Worm (Caenorhabditis elegans) whole organism, L1 larva: ENCODE data around the gene C33C12.1.

Source experiments
- C04F5.9 ChIP-seq: sonication (generic microtip); optimal IDR thresholded peaks from 2 replicates; lab custom pipeline; 2016; ENCODE audit warnings: missing genetic modification characterization, missing compliant biosample characterization
- F16B12.6 ChIP-seq: fragments of 150-350 bp; optimal IDR thresholded peaks from 2 replicates; lab custom pipeline; 2014; ENCODE audit warnings: missing biosample characterization, missing genetic modification characterization
- Y116A8C.19 ChIP-seq: sonication (generic microtip); optimal IDR thresholded peaks from 2 replicates; lab custom pipeline; 2016; ENCODE audit warnings: missing compliant biosample characterization, missing genetic modification characterization, borderline replicate concordance
- alr-1 ChIP-seq: fragments of 200-800 bp; sonication (Bioruptor generic); optimal IDR thresholded peaks from 2 replicates; lab custom pipeline; 2018; ENCODE audit warnings: borderline replicate concordance, mild to moderate bottlenecking, missing genetic modification characterization, missing compliant biosample characterization
- ama-1 ChIP-seq: fragments of 150-350 bp; optimal IDR thresholded peaks from 2 replicates; lab custom pipeline; 2014
- ceh-63 ChIP-seq: fragments of 200-800 bp; sonication (Bioruptor generic); optimal IDR thresholded peaks from 2 replicates; lab custom pipeline; 2018; ENCODE audit warnings: mild to moderate bottlenecking, missing genetic modification characterization, missing compliant biosample characterization
- ceh-8 ChIP-seq: fragments of 200-800 bp; sonication (Bioruptor generic); optimal IDR thresholded peaks from 2 replicates; lab custom pipeline; 2018; ENCODE audit warnings: mild to moderate bottlenecking, missing genetic modification characterization, moderate library complexity, missing compliant biosample characterization
- ceh-82 ChIP-seq, 3 experiments: fragments of 150-350 bp in 1 of 3; sonication (generic microtip) in 2 of 3; optimal IDR thresholded peaks; 2 replicates each; lab custom pipeline; 2014 to 2017; ENCODE audit warnings: missing biosample characterization in 3 of 3, missing genetic modification characterization in 3 of 3
- ceh-88 ChIP-seq: fragments of 200-800 bp; sonication (Bioruptor generic); IDR thresholded peaks from 2 replicates; pipeline ENCODE4 v1.3.6; 2022; ENCODE audit warnings: missing genetic modification characterization, missing compliant biosample characterization
- ces-1 ChIP-seq: fragments of 150-350 bp; optimal IDR thresholded peaks from 2 replicates; lab custom pipeline; 2014; ENCODE audit warnings: missing biosample characterization, missing genetic modification reagents, missing genetic modification characterization
- dpl-1 ChIP-seq, 3 experiments: fragments of 150-350 bp in 2 of 3; sonication (generic microtip) in 1 of 3; optimal IDR thresholded peaks; 2 replicates each; lab custom pipeline; 2014 to 2017; ENCODE audit warnings: missing biosample characterization in 3 of 3, missing genetic modification characterization in 3 of 3, missing genetic modification reagents in 3 of 3
- efl-1 ChIP-seq, 4 experiments: fragments of 150-350 bp; optimal IDR thresholded peaks in 3 of 4; peaks in 1 of 4; 1 replicate in 1 of 4; 2 replicates in 3 of 4; lab custom pipeline; 2014; ENCODE audit warnings: missing biosample characterization in 2 of 4, missing genetic modification characterization in 2 of 4, missing genetic modification reagents in 2 of 4
- efl-3 ChIP-seq: fragments of 200-800 bp; sonication (Bioruptor generic); optimal IDR thresholded peaks from 2 replicates; lab custom pipeline; 2018; ENCODE audit warnings: mild to moderate bottlenecking, missing genetic modification characterization, missing compliant biosample characterization
- egl-27 ChIP-seq, 2 experiments: fragments of 150-350 bp in 1 of 2; sonication (generic microtip); optimal IDR thresholded peaks; 3 replicates each; lab custom pipeline; 2017 to 2018; ENCODE audit warnings: missing biosample characterization in 2 of 2, missing genetic modification characterization in 2 of 2, missing genetic modification reagents in 2 of 2
- elt-3 ChIP-seq, 6 experiments: fragments of 150-350 bp in 1 of 6; sonication (generic microtip); optimal IDR thresholded peaks; 2 replicates each; lab custom pipeline; 2017 to 2018; ENCODE audit warnings: missing biosample characterization in 6 of 6, missing genetic modification characterization in 6 of 6, inconsistent platforms in 1 of 6
- ets-5 ChIP-seq: fragments of 200-800 bp; sonication (Bioruptor generic); IDR thresholded peaks from 2 replicates; pipeline ENCODE4 v1.3.6; 2022; ENCODE audit warnings: missing genetic modification characterization, missing compliant biosample characterization
- fkh-10 ChIP-seq: sonication (generic microtip); optimal IDR thresholded peaks from 2 replicates; lab custom pipeline; 2017; ENCODE audit warnings: missing biosample characterization, missing genetic modification reagents, missing genetic modification characterization
- fkh-4 ChIP-seq: sonication (generic microtip); optimal IDR thresholded peaks from 2 replicates; lab custom pipeline; 2016; ENCODE audit warnings: missing compliant biosample characterization, missing genetic modification characterization, borderline replicate concordance
- fkh-8 ChIP-seq: sonication (generic microtip); optimal IDR thresholded peaks from 2 replicates; lab custom pipeline; 2016; ENCODE audit warnings: mild to moderate bottlenecking, missing genetic modification characterization, missing compliant biosample characterization
- fos-1 ChIP-seq: fragments of 150-350 bp; optimal IDR thresholded peaks from 2 replicates; lab custom pipeline; 2014; ENCODE audit warnings: missing biosample characterization, missing genetic modification characterization
- hlh-4 ChIP-seq: sonication (generic microtip); optimal IDR thresholded peaks from 2 replicates; lab custom pipeline; 2016; ENCODE audit warnings: mild to moderate bottlenecking, missing genetic modification characterization, missing compliant biosample characterization
- hpl-2 ChIP-seq: fragments of 150-350 bp; optimal IDR thresholded peaks from 2 replicates; lab custom pipeline; 2014; ENCODE audit warnings: missing biosample characterization, missing genetic modification reagents, missing genetic modification characterization
- isw-1 ChIP-seq: fragments of 200-800 bp; sonication (Bioruptor generic); IDR thresholded peaks from 2 replicates; pipeline ENCODE4 v1.3.6; 2022; ENCODE audit warnings: missing genetic modification characterization, missing compliant biosample characterization
- jun-1 ChIP-seq: fragments of 150-350 bp; optimal IDR thresholded peaks from 2 replicates; lab custom pipeline; 2014; ENCODE audit warnings: missing biosample characterization, missing genetic modification reagents, missing genetic modification characterization
- lin-13 ChIP-seq: fragments of 150-350 bp; optimal IDR thresholded peaks from 2 replicates; lab custom pipeline; 2014; ENCODE audit warnings: missing biosample characterization, missing genetic modification reagents, missing genetic modification characterization
- lin-14 ChIP-seq: fragments of 200-800 bp; sonication (Bioruptor generic); optimal IDR thresholded peaks from 2 replicates; lab custom pipeline; 2018; ENCODE audit warnings: mild to moderate bottlenecking, missing genetic modification characterization, moderate library complexity, missing compliant biosample characterization
- lin-35 ChIP-seq, 2 experiments: fragments of 150-350 bp; optimal IDR thresholded peaks; 2 replicates each; lab custom pipeline; 2014; ENCODE audit warnings: missing biosample characterization in 2 of 2, missing genetic modification characterization in 2 of 2, missing genetic modification reagents in 2 of 2
- lin-39 ChIP-seq: fragments of 150-350 bp; optimal IDR thresholded peaks from 2 replicates; lab custom pipeline; 2014; ENCODE audit warnings: missing biosample characterization, missing genetic modification reagents, missing genetic modification characterization
- lsy-2 ChIP-seq, 2 experiments: fragments of 150-350 bp; optimal IDR thresholded peaks; 2 replicates each; lab custom pipeline; 2014; ENCODE audit warnings: missing biosample characterization in 2 of 2, missing genetic modification characterization in 2 of 2
- mab-9 ChIP-seq: fragments of 200-800 bp; sonication (Bioruptor generic); IDR thresholded peaks from 2 replicates; pipeline ENCODE4 v1.3.6; 2022; ENCODE audit warnings: missing genetic modification reagents, missing genetic modification characterization, missing compliant biosample characterization
- mef-2 ChIP-seq: fragments of 150-350 bp; optimal IDR thresholded peaks from 2 replicates; lab custom pipeline; 2014; ENCODE audit warnings: missing biosample characterization, missing genetic modification characterization
- mep-1 ChIP-seq: fragments of 150-350 bp; optimal IDR thresholded peaks from 2 replicates; lab custom pipeline; 2014; ENCODE audit warnings: missing biosample characterization, missing genetic modification characterization
- nhr-19 ChIP-seq: fragments of 200-800 bp; sonication (Bioruptor generic); conservative IDR thresholded peaks from 2 replicates; pipeline ENCODE4 v1.3.6; 2022; ENCODE audit warnings: missing genetic modification characterization, missing compliant biosample characterization
- nhr-47 ChIP-seq: sonication (generic microtip); optimal IDR thresholded peaks from 2 replicates; lab custom pipeline; 2016; ENCODE audit warnings: mild to moderate bottlenecking, missing genetic modification characterization, moderate library complexity, missing compliant biosample characterization
- nhr-71 ChIP-seq: sonication (generic microtip); optimal IDR thresholded peaks from 2 replicates; lab custom pipeline; 2016; ENCODE audit warnings: mild to moderate bottlenecking, missing genetic modification characterization, moderate library complexity, missing compliant biosample characterization
- nhr-84 ChIP-seq: sonication (generic microtip); optimal IDR thresholded peaks from 2 replicates; lab custom pipeline; 2017; ENCODE audit warnings: missing biosample characterization, missing genetic modification characterization
- nhr-85 ChIP-seq: sonication (generic microtip); peaks from one replicate; lab custom pipeline; 2016; ENCODE audit warnings: missing genetic modification characterization, inconsistent platforms, missing compliant biosample characterization
- pag-3 ChIP-seq: sonication (generic microtip); optimal IDR thresholded peaks from 2 replicates; lab custom pipeline; 2017; ENCODE audit warnings: missing genetic modification characterization, mild to moderate bottlenecking, missing compliant biosample characterization, antibody characterized with exemption, borderline replicate concordance; ENCODE audit not compliant: insufficient read depth
- pqm-1 ChIP-seq: sonication (generic microtip); optimal IDR thresholded peaks from 3 replicates; lab custom pipeline; 2017; ENCODE audit warnings: missing biosample characterization, missing genetic modification characterization
- rnt-1 ChIP-seq: sonication (generic microtip); optimal IDR thresholded peaks from 2 replicates; lab custom pipeline; 2016; ENCODE audit warnings: mild to moderate bottlenecking, missing genetic modification characterization, moderate library complexity, missing compliant biosample characterization
- skn-1 ChIP-seq: fragments of 150-350 bp; optimal IDR thresholded peaks from 2 replicates; lab custom pipeline; 2014; ENCODE audit warnings: missing biosample characterization, missing genetic modification characterization
- sptf-1 ChIP-seq: fragments of 150-350 bp; optimal IDR thresholded peaks from 2 replicates; lab custom pipeline; 2014; ENCODE audit warnings: missing biosample characterization, missing genetic modification characterization
- swsn-7 ChIP-seq: sonication (generic microtip); optimal IDR thresholded peaks from 2 replicates; lab custom pipeline; 2016; ENCODE audit warnings: missing genetic modification characterization, missing compliant biosample characterization
- tbx-2 ChIP-seq: sonication (generic microtip); optimal IDR thresholded peaks from 2 replicates; lab custom pipeline; 2016; ENCODE audit warnings: missing genetic modification characterization, missing compliant biosample characterization
- unc-130 ChIP-seq: fragments of 150-350 bp; optimal IDR thresholded peaks from 2 replicates; lab custom pipeline; 2017; ENCODE audit warnings: missing biosample characterization, missing genetic modification characterization, inconsistent platforms
- unc-30 ChIP-seq: sonication (generic microtip); optimal IDR thresholded peaks from 2 replicates; lab custom pipeline; 2017; ENCODE audit warnings: missing biosample characterization, missing genetic modification characterization
- unc-62 ChIP-seq: fragments of 150-350 bp; optimal IDR thresholded peaks from 2 replicates; lab custom pipeline; 2014; ENCODE audit warnings: missing biosample characterization, missing genetic modification reagents, missing genetic modification characterization
- unc-86 ChIP-seq: sonication (generic microtip); optimal IDR thresholded peaks from 2 replicates; lab custom pipeline; 2016; ENCODE audit warnings: missing genetic modification characterization, missing compliant biosample characterization
- ztf-4 ChIP-seq: fragments of 150-350 bp; optimal IDR thresholded peaks from 2 replicates; lab custom pipeline; 2014; ENCODE audit warnings: missing biosample characterization, missing genetic modification characterization

C33C12.1 gene

DNA sequence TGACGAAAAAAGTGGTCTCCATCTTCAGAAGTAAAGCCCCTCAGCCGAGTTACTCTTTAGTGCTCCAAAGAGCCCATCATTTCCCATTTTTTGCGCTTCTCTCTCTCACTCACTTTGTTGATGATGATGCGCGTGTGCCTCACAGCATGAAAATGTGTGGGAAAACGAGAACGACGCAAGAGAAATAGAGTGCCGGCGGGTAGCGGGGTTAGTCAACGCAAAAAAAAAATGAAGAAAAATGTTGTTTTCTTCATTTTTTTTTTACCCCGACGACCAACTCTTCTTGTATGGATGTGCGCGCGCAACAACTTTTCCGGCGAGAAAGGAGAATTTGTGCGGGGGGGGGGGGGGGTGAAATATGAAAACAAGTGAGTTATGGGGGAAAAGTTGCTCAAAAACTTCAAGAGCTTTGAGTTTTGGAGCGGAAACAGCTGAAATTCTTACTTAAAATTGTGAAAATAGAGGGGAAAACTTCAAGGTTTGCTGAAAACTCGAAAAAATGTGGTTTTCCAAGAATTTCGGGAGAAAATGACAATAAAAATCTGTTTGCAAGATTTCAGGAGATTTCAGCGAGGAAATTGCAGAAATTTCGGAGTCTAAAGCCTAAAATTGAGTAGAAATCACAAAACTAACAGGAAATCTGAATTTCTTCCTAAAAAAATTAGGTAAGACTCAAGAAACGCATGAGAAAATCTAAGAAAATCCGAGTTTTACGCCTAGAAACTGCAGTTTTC lies at the start of gene C33C12.1:
TSS of gene C33C12.1 (plus strand) at position 684 of the 734 bp plus-strand sequence.
- TF ChIP-seq mep-1 (tag; lab: Kevin White, UChicago) (no peak), alr-1 (tag; lab: Kevin White, UChicago) (no peak), lin-14 (GFP tag; lab: Kevin White, UChicago) (peak; percentile 80), unc-30 (tag; lab: Kevin White, UChicago) (no peak), ceh-88 (GFP tag; lab: Robert Waterston, UW) (no peak; the same call in 1 of the 2 replicates), C04F5.9 (tag; lab: Kevin White, UChicago) (no peak), nhr-47 (tag; lab: Kevin White, UChicago) (no peak), tbx-2 (tag; lab: Kevin White, UChicago) (no peak), elt-3 (tag; optimal IDR thresholded peaks at IDR 0.05; lab: Kevin White, UChicago) (no peak), fkh-4 (tag; lab: Kevin White, UChicago) (no peak), isw-1 (GFP tag; lab: Robert Waterston, UW) (no peak), ama-1 (no peak), mef-2 (tag; lab: Kevin White, UChicago) (no peak), fos-1 (no peak), efl-3 (GFP tag; lab: Kevin White, UChicago) (no peak), hpl-2 (GFP tag; lab: Kevin White, UChicago) (no peak), hlh-4 (tag; lab: Kevin White, UChicago) (no peak), ceh-82 (tag; optimal IDR thresholded peaks at IDR 0.05; lab: Kevin White, UChicago) (peak in 1 of 3 experiments; percentile 34), nhr-19 (no peak), dpl-1 (GFP tag; optimal IDR thresholded peaks at IDR 0.05; lab: Kevin White, UChicago) (peak in 1 of 3 experiments; percentile 22), ces-1 (GFP tag; lab: Kevin White, UChicago) (no peak), unc-130 (tag; lab: Kevin White, UChicago) (no peak), nhr-84 (no peak), lin-35 (GFP tag; optimal IDR thresholded peaks at IDR 0.05; lab: Kevin White, UChicago) (no peak), ztf-4 (tag; lab: Kevin White, UChicago) (no peak), ceh-8 (GFP tag; lab: Kevin White, UChicago) (no peak), lin-13 (GFP tag; lab: Kevin White, UChicago) (no peak), fkh-10 (GFP tag; lab: Kevin White, UChicago) (peak; percentile 18), pag-3 (tag; lab: Kevin White, UChicago) (no peak), nhr-71 (tag; lab: Kevin White, UChicago) (no peak), swsn-7 (tag; lab: Kevin White, UChicago) (no peak), skn-1 (no peak), ceh-63 (no peak), rnt-1 (tag; lab: Kevin White, UChicago) (no peak), unc-86 (no peak), lsy-2 (tag; optimal IDR thresholded peaks at IDR 0.05; lab: Kevin White, UChicago) (peak in 1 of 2 experiments; percentile 10), F16B12.6 (no peak), mab-9 (GFP tag; lab: Robert Waterston, UW) (no peak), nhr-85 (tag; lab: Kevin White, UChicago) (no peak), efl-1 (optimal IDR thresholded peaks at IDR 0.05; lab: Kevin White, UChicago) (peak; percentile 4 to 16), efl-1 (GFP tag; optimal IDR thresholded peaks at IDR 0.05 in 1 of 2; lab: Kevin White, UChicago) (peak in 1 of 2 experiments; percentile 82), unc-62 (no peak), pqm-1 (no peak), egl-27 (tag; optimal IDR thresholded peaks at IDR 0.05; lab: Kevin White, UChicago) (no peak), sptf-1 (tag; lab: Kevin White, UChicago) (no peak), Y116A8C.19 (no peak), lin-39 (no peak), jun-1 (no peak), ets-5 (no peak), fkh-8 (tag; lab: Kevin White, UChicago) (peak; percentile 13)
